Worm (Caenorhabditis elegans) whole organism, young adult: ENCODE measurements around the gene try-3.

Experiments used
- B0019.2 ChIP-seq: fragments of 200-800 bp; sonication (Bioruptor generic); conservative IDR thresholded peaks from 2 replicates; pipeline ENCODE4 v1.3.6; 2022; ENCODE audit warnings: missing genetic modification reagents, missing genetic modification characterization, missing compliant biosample characterization
- B0035.1 ChIP-seq: sonication (generic microtip); optimal IDR thresholded peaks from 2 replicates; lab custom pipeline; 2016; ENCODE audit warnings: missing genetic modification characterization, mild to moderate bottlenecking, missing compliant biosample characterization, missing genotype, missing genetic modification reagents
- F22D6.2 ChIP-seq: sonication (generic microtip); optimal IDR thresholded peaks from 2 replicates; lab custom pipeline; 2016; ENCODE audit warnings: mild to moderate bottlenecking, missing genetic modification characterization, missing compliant biosample characterization
- F57C9.4 ChIP-seq: sonication (generic microtip); optimal IDR thresholded peaks from 2 replicates; lab custom pipeline; 2017; ENCODE audit warnings: mild to moderate bottlenecking, missing genetic modification characterization, missing compliant biosample characterization
- K11D2.4 ChIP-seq: fragments of 200-800 bp; sonication (Bioruptor generic); IDR thresholded peaks from 2 replicates; pipeline ENCODE4 v1.3.6; 2022; ENCODE audit warnings: missing genetic modification reagents, missing genetic modification characterization, missing compliant biosample characterization
- Y53G8AR.9 ChIP-seq: fragments of 200-800 bp; sonication (Bioruptor generic); conservative IDR thresholded peaks from 2 replicates; pipeline ENCODE4 v1.3.6; 2022; ENCODE audit warnings: missing genetic modification reagents, missing genetic modification characterization, missing compliant biosample characterization
- Y56A3A.18 ChIP-seq: fragments of 200-800 bp; sonication (Bioruptor generic); IDR thresholded peaks from 2 replicates; pipeline ENCODE4 v1.3.6; 2022; ENCODE audit warnings: missing genetic modification reagents, missing genetic modification characterization, missing compliant biosample characterization
- Y95B8A.8 ChIP-seq: fragments of 200-800 bp; sonication (Bioruptor generic); IDR thresholded peaks from 2 replicates; pipeline ENCODE4 v1.3.6; 2022; ENCODE audit warnings: missing genetic modification reagents, missing genetic modification characterization, missing compliant biosample characterization
- ama-1 ChIP-seq, 3 experiments: fragments of 150-350 bp in 1 of 3; sonication (generic microtip) in 2 of 3; optimal IDR thresholded peaks; 2 replicates each; lab custom pipeline; 2014 to 2018; ENCODE audit warnings: missing biosample characterization in 2 of 3, missing genetic modification characterization in 2 of 3, missing genetic modification reagents in 2 of 3
- aptf-3 ChIP-seq: fragments of 200-800 bp; sonication (Bioruptor generic); IDR thresholded peaks from 2 replicates; pipeline ENCODE4 v1.3.6; 2022; ENCODE audit warnings: missing genetic modification characterization, missing compliant biosample characterization
- athp-1 ChIP-seq: sonication (generic microtip); optimal IDR thresholded peaks from 2 replicates; lab custom pipeline; 2017; ENCODE audit warnings: mild to moderate bottlenecking, missing genetic modification characterization, missing compliant biosample characterization
- attf-5 ChIP-seq: fragments of 200-800 bp; sonication (Bioruptor generic); optimal IDR thresholded peaks from 2 replicates; lab custom pipeline; 2018; ENCODE audit warnings: mild to moderate bottlenecking, missing genetic modification characterization, missing compliant biosample characterization
- ccch-3 ChIP-seq: fragments of 200-800 bp; sonication (Bioruptor generic); optimal IDR thresholded peaks from 2 replicates; lab custom pipeline; 2018; ENCODE audit warnings: mild to moderate bottlenecking, missing genetic modification characterization, missing compliant biosample characterization
- cebp-1 ChIP-seq, 2 experiments: fragments of 200-800 bp in 1 of 2; sonication (Bioruptor generic) in 1 of 2; sonication (generic microtip) in 1 of 2; IDR thresholded peaks in 1 of 2; optimal IDR thresholded peaks in 1 of 2; 2 replicates each; pipeline versions ENCODE4 v1.3.6 to Lab custom; 2017 to 2022; ENCODE audit warnings: missing compliant biosample characterization in 2 of 2, missing genetic modification characterization in 2 of 2, mild to moderate bottlenecking in 1 of 2, missing genetic modification reagents in 1 of 2, moderate library complexity in 1 of 2
- ceh-27 ChIP-seq: fragments of 200-800 bp; sonication (Bioruptor generic); optimal IDR thresholded peaks from 2 replicates; lab custom pipeline; 2018; ENCODE audit warnings: mild to moderate bottlenecking, missing genetic modification characterization, moderate library complexity, missing compliant biosample characterization
- ceh-40 ChIP-seq: fragments of 200-800 bp; sonication (Bioruptor generic); IDR thresholded peaks from 2 replicates; pipeline ENCODE4 v1.3.6; 2022; ENCODE audit warnings: missing genetic modification characterization, missing compliant biosample characterization
- ceh-91 ChIP-seq: fragments of 200-800 bp; sonication (Bioruptor generic); IDR thresholded peaks from 2 replicates; pipeline ENCODE4 v1.3.6; 2022; ENCODE audit warnings: missing genetic modification reagents, missing genetic modification characterization, missing compliant biosample characterization
- egl-44 ChIP-seq: fragments of 200-800 bp; sonication (Bioruptor generic); IDR thresholded peaks from 2 replicates; pipeline ENCODE4 v1.3.6; 2022; ENCODE audit warnings: missing genetic modification reagents, missing genetic modification characterization, missing compliant biosample characterization
- egrh-3 ChIP-seq: fragments of 200-800 bp; sonication (Bioruptor generic); IDR thresholded peaks from 2 replicates; pipeline ENCODE4 v1.3.6; 2022; ENCODE audit warnings: missing genetic modification reagents, missing genetic modification characterization, missing compliant biosample characterization
- fkh-3 ChIP-seq: sonication (generic microtip); optimal IDR thresholded peaks from 2 replicates; lab custom pipeline; 2016; ENCODE audit warnings: mild to moderate bottlenecking, missing genetic modification characterization, missing compliant biosample characterization
- hlh-12 ChIP-seq: sonication (generic microtip); optimal IDR thresholded peaks from 2 replicates; lab custom pipeline; 2016; ENCODE audit warnings: missing genetic modification characterization, missing compliant biosample characterization
- hlh-26 ChIP-seq: fragments of 200-800 bp; sonication (Bioruptor generic); conservative IDR thresholded peaks from 2 replicates; pipeline ENCODE4 v1.3.6; 2022; ENCODE audit warnings: missing genetic modification reagents, missing genetic modification characterization, missing compliant biosample characterization
- hmg-1.2 ChIP-seq: fragments of 200-800 bp; sonication (Bioruptor generic); IDR thresholded peaks from 2 replicates; pipeline ENCODE4 v1.3.6; 2022; ENCODE audit warnings: missing genetic modification reagents, missing genetic modification characterization, missing compliant biosample characterization
- let-607 ChIP-seq, 2 experiments: fragments of 200-800 bp in 1 of 2; sonication (Bioruptor generic) in 1 of 2; sonication (generic microtip) in 1 of 2; optimal IDR thresholded peaks; 2 replicates each; lab custom pipeline; 2016 to 2018; ENCODE audit warnings: mild to moderate bottlenecking in 2 of 2, missing compliant biosample characterization in 2 of 2, missing genetic modification characterization in 2 of 2, moderate library complexity in 2 of 2, missing genotype in 1 of 2
- lin-54 ChIP-seq: fragments of 200-800 bp; sonication (Bioruptor generic); optimal IDR thresholded peaks from 2 replicates; lab custom pipeline; 2018; ENCODE audit warnings: mild to moderate bottlenecking, missing genetic modification characterization, missing compliant biosample characterization
- lsy-27 ChIP-seq: sonication (generic microtip); optimal IDR thresholded peaks from 2 replicates; lab custom pipeline; 2017; ENCODE audit warnings: missing genetic modification characterization, mild to moderate bottlenecking, missing compliant biosample characterization, antibody characterized with exemption, missing genotype, borderline replicate concordance; ENCODE audit not compliant: insufficient read depth
- madf-10 ChIP-seq: sonication (generic microtip); optimal IDR thresholded peaks from 2 replicates; lab custom pipeline; 2016; ENCODE audit warnings: mild to moderate bottlenecking, missing genetic modification characterization, missing compliant biosample characterization
- mcd-1 ChIP-seq: fragments of 200-800 bp; sonication (Bioruptor generic); IDR thresholded peaks from 2 replicates; pipeline ENCODE4 v1.3.6; 2022; ENCODE audit warnings: missing genetic modification reagents, missing genetic modification characterization, missing compliant biosample characterization
- mxl-1 ChIP-seq: sonication (generic microtip); optimal IDR thresholded peaks from 2 replicates; lab custom pipeline; 2016; ENCODE audit warnings: missing genetic modification characterization, missing compliant biosample characterization
- nfyb-1 ChIP-seq: fragments of 200-800 bp; sonication (Bioruptor generic); IDR thresholded peaks from 2 replicates; pipeline ENCODE4 v1.3.6; 2022; ENCODE audit warnings: missing genetic modification reagents, missing genetic modification characterization, missing compliant biosample characterization
- nhr-80 ChIP-seq: sonication (generic microtip); optimal IDR thresholded peaks from 2 replicates; lab custom pipeline; 2016; ENCODE audit warnings: missing genetic modification characterization, missing compliant biosample characterization
- pbrm-1 ChIP-seq: fragments of 200-800 bp; sonication (Bioruptor generic); IDR thresholded peaks from 2 replicates; pipeline ENCODE4 v1.3.6; 2022; ENCODE audit warnings: missing genetic modification reagents, missing genetic modification characterization, missing compliant biosample characterization
- rcor-1 ChIP-seq: fragments of 200-800 bp; sonication (Bioruptor generic); IDR thresholded peaks from 2 replicates; pipeline ENCODE4 v1.3.6; 2022; ENCODE audit warnings: missing genetic modification reagents, missing genetic modification characterization, missing compliant biosample characterization
- repo-1 ChIP-seq: sonication (generic microtip); optimal IDR thresholded peaks from 2 replicates; lab custom pipeline; 2017; ENCODE audit warnings: mild to moderate bottlenecking, missing genetic modification characterization, missing compliant biosample characterization
- sea-2 ChIP-seq: fragments of 200-800 bp; sonication (Bioruptor generic); IDR thresholded peaks from 2 replicates; pipeline ENCODE4 v1.3.6; 2022; ENCODE audit warnings: missing genetic modification characterization, missing compliant biosample characterization
- sptf-2 ChIP-seq: fragments of 200-800 bp; sonication (Bioruptor generic); optimal IDR thresholded peaks from 2 replicates; lab custom pipeline; 2018; ENCODE audit warnings: mild to moderate bottlenecking, missing genetic modification characterization, missing compliant biosample characterization
- xnd-1 ChIP-seq: sonication (generic microtip); optimal IDR thresholded peaks from 2 replicates; lab custom pipeline; 2016; ENCODE audit warnings: missing genotype, missing genetic modification reagents, missing genetic modification characterization, missing compliant biosample characterization
- ztf-22 ChIP-seq: fragments of 200-800 bp; sonication (Bioruptor generic); optimal IDR thresholded peaks from 2 replicates; lab custom pipeline; 2018; ENCODE audit warnings: mild to moderate bottlenecking, missing genetic modification characterization, moderate library complexity, missing compliant biosample characterization
- ztf-3 ChIP-seq: fragments of 200-800 bp; sonication (Bioruptor generic); optimal IDR thresholded peaks from 2 replicates; lab custom pipeline; 2018; ENCODE audit warnings: mild to moderate bottlenecking, missing genetic modification characterization, missing compliant biosample characterization

Gene try-3

DNA sequence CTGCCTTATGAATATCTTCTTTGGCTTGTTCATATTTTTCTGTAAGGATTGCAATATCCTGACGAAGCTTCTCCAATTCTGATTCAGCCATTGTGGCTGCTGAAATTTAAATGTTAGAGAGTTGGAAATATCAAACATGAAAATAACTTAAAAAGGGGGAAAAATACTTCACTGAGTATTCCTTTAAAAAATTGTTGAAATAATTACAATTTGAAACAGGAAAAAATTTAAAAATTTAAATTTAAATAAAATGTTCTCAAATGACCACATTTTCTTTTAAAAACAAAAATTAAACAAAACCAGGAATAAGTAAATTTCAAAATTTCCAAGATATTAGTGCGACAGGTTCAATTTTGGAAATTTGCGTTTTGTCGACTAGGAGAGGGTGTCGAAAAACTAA lies 15.3 kb downstream of the try-3 start, which contains the start of gene bicd-1:
bicd-1 (minus strand) TSS at position 101 of the 400 bp plus-strand sequence.
- TF ChIP-seq fkh-3 (tag; lab: Kevin White, UChicago): no peak

DNA sequence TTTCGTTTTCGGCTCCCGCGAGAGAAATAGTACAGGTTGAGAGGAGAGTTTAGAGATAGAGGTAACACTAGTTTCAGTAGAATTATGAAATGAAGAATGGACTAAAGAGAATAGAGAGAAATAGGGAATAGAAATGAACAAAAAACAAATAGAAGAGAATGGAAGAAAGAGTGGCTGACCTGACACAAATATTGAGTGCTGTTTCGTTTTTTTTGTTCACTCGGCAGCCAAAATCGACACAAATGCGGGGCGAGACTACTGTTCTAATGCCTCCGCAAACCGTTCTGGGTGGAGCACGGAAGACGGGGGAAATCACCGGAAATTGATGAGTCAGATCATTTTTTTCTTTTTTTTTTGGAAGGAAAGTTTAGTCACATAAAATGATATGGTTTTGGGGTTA lies 15.7 kb downstream of the try-3 start:
- TF ChIP-seq hmg-1.2: peak; percentile 74
- no peak for TF ChIP-seq F22D6.2 (tag; lab: Kevin White, UChicago)
- TF ChIP-seq nhr-80: peak; percentile 12
- no peak for TF ChIP-seq ccch-3 (GFP tag; lab: Kevin White, UChicago)
- TF ChIP-seq ceh-40: no peak
- TF ChIP-seq lsy-27: no peak
- TF ChIP-seq sea-2: no peak
- no peak for TF ChIP-seq madf-10
- TF ChIP-seq cebp-1 (GFP tag; IDR thresholded peaks at IDR 0.05; lab: Robert Waterston, UW): no peak
- TF ChIP-seq cebp-1 (tag; optimal IDR thresholded peaks at IDR 0.05; lab: Kevin White, UChicago): peak; percentile 47
- TF ChIP-seq ama-1 (optimal IDR thresholded peaks at IDR 0.05; lab: Kevin White, UChicago): no peak
- no peak for TF ChIP-seq ama-1 (GFP tag; optimal IDR thresholded peaks at IDR 0.05; lab: Kevin White, UChicago)

DNA sequence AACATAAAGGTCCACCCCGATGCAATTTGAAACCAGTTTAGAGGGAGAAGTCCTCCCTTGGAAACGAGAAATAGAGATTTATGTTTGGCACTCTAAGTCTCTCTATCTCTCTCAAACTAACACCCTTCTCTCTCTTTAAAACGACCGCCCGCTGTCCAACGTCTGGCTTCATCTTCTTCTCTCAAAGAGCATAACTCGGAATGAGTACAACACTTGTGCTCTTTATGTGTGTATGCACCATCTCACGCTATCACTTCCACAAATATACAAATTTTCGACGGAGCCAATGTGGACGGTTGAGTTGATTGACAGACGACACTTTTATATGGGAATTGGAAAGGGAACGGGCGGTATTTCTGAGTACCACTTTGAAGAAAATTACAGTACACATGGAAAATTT lies 17.4 kb downstream of the try-3 start:
- peak; percentile 94 for TF ChIP-seq nhr-80
- TF ChIP-seq Y56A3A.18: 0 out of 2 replicates have a peak, but pooled peaks have one; percentile 10
- peak; percentile 51; the same call in 1 of the 2 replicates for TF ChIP-seq nfyb-1 (GFP tag; lab: Robert Waterston, UW)
- TF ChIP-seq cebp-1 (GFP tag; IDR thresholded peaks at IDR 0.05; lab: Robert Waterston, UW): no peak
- peak; percentile 47 for TF ChIP-seq cebp-1 (tag; optimal IDR thresholded peaks at IDR 0.05; lab: Kevin White, UChicago)
- no peak for TF ChIP-seq ztf-22
- no peak for TF ChIP-seq ceh-27
- peak; percentile 27 to 79 for TF ChIP-seq let-607 (tag; optimal IDR thresholded peaks at IDR 0.05; lab: Kevin White, UChicago)
- no peak for TF ChIP-seq hlh-12 (tag; lab: Kevin White, UChicago)
- TF ChIP-seq hlh-26 (GFP tag; lab: Robert Waterston, UW): no peak
- peak; percentile 30 for TF ChIP-seq attf-5 (GFP tag; lab: Kevin White, UChicago)

DNA sequence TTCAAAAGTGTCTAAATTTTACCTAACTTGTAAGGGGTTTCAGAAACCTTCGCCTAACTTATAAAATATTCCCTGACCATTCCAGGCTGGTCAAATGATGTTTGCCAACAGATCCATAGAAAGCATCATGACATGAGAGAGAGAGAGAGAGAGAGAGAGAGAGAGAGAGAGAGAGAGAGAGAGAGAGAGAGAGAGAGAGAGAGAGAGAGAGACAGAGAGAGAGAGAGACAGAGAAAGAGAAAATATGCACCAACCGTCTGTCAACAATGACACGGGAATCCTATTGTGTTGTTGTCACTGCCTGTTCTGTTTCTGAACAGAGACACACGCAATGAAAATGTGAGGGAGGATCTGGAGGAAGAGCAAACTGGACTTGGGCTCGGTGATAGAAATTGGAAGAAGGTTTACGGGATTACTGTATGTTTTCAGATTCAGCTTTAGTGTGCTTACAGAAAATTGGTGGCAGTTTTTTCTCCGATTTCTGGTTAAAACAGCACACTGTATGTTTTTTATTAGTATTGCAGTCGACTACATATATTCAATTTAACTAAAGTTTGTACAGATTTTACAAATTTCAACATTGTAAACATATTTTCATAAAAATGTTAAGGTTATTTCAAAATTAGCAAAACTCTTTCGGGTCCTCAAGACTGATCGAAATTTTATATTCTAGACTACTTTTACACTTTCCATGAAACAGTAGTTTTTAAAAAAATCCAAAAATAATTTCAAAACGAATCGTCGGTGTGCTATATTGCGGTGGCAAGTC lies 19.2 kb downstream of the try-3 start:
- TF ChIP-seq hlh-12 (tag; lab: Kevin White, UChicago): no peak
- peak; percentile 35; the same call in 1 of the 2 replicates for TF ChIP-seq mcd-1 (GFP tag; lab: Robert Waterston, UW)
- no peak for TF ChIP-seq B0019.2 (GFP tag; lab: Robert Waterston, UW)
- no peak for TF ChIP-seq sptf-2 (GFP tag; lab: Kevin White, UChicago)
- TF ChIP-seq xnd-1 (tag; lab: Kevin White, UChicago): no peak
- TF ChIP-seq F57C9.4 (tag; lab: Kevin White, UChicago): no peak
- peak; percentile 25 for TF ChIP-seq attf-5 (GFP tag; lab: Kevin White, UChicago)
- no peak for TF ChIP-seq B0035.1 (tag; lab: Kevin White, UChicago)
- TF ChIP-seq hmg-1.2: peak; percentile 55
- TF ChIP-seq ceh-91 (GFP tag; lab: Robert Waterston, UW): no peak
- no peak for TF ChIP-seq K11D2.4 (GFP tag; lab: Robert Waterston, UW)
- 0 out of 2 replicates have a peak, but pooled peaks have one; percentile 21 for TF ChIP-seq egrh-3 (GFP tag; lab: Robert Waterston, UW)
- TF ChIP-seq lsy-27: no peak

DNA sequence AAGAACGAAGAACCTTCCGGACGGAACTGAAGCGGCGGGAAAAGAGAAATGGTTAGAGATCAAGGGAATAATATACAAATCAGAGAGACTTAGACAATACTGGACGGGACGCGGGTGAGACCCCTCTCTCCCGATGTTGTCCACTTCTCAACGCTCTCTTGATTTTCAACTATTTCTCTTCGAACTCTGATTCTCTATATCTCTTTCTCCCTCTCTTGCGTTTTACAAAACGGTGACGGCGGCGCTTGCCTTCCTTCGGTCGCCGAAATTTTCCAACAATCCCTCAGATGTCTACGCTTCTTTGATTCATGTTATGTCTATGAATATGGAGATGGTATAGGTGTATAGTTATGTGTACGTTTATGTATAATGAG lies 19.8 kb downstream of the try-3 start:
- TF ChIP-seq ztf-3 (GFP tag; lab: Kevin White, UChicago) (no peak), Y95B8A.8 (GFP tag; lab: Robert Waterston, UW) (no peak), pbrm-1 (no peak), athp-1 (tag; lab: Kevin White, UChicago) (no peak), lin-54 (GFP tag; lab: Kevin White, UChicago) (no peak), aptf-3 (GFP tag; lab: Robert Waterston, UW) (no peak), nfyb-1 (GFP tag; lab: Robert Waterston, UW) (no peak), repo-1 (no peak), mxl-1 (tag; lab: Kevin White, UChicago) (no peak), K11D2.4 (GFP tag; lab: Robert Waterston, UW) (no peak), rcor-1 (GFP tag; lab: Robert Waterston, UW) (peak; percentile 21; the same call in 1 of the 2 replicates), nhr-80 (peak; percentile 34), Y53G8AR.9 (GFP tag; lab: Robert Waterston, UW) (no peak), attf-5 (GFP tag; lab: Kevin White, UChicago) (peak; percentile 27), ceh-40 (no peak), egl-44 (GFP tag; lab: Robert Waterston, UW) (no peak)
